Fruit fly (Drosophila melanogaster) whole organism, prepupa: ENCODE data around the gene stv.
A peak's percentile ranks its signal among the peaks of the same experiment; 100 is the strongest.

Experiments
- CG11762 ChIP-seq: fragments of 200-800 bp; sonication (Bioruptor generic); optimal IDR thresholded peaks from 3 replicates; lab custom pipeline; 2016; ENCODE audit warnings: missing biosample characterization, missing genetic modification characterization; ENCODE audit not compliant: insufficient read depth
- CG11902 ChIP-seq: fragments of 200-800 bp; sonication (Bioruptor generic); optimal IDR thresholded peaks from 3 replicates; lab custom pipeline; 2016; ENCODE audit warnings: missing biosample characterization, missing genetic modification characterization
- CG1621 ChIP-seq: fragments of 200-800 bp; sonication (Bioruptor generic); optimal IDR thresholded peaks from 3 replicates; lab custom pipeline; 2018; ENCODE audit warnings: missing biosample characterization, mild to moderate bottlenecking, missing genetic modification characterization
- CG3032 ChIP-seq: fragments of 200-800 bp; optimal IDR thresholded peaks from 2 replicates; lab custom pipeline; 2019; ENCODE audit warnings: missing biosample characterization, mild to moderate bottlenecking, missing genetic modification characterization, moderate library complexity
- CG32006 ChIP-seq: fragments of 200-800 bp; sonication (Bioruptor generic); optimal IDR thresholded peaks from 3 replicates; lab custom pipeline; 2017; ENCODE audit warnings: missing biosample characterization, mild to moderate bottlenecking, missing genetic modification characterization
- CG4318 ChIP-seq: fragments of 200-800 bp; sonication (Bioruptor generic); optimal IDR thresholded peaks from 3 replicates; lab custom pipeline; 2017; ENCODE audit warnings: missing biosample characterization, mild to moderate bottlenecking, missing genetic modification characterization
- CG6792 ChIP-seq: fragments of 200-800 bp; sonication (Bioruptor generic); optimal IDR thresholded peaks from 3 replicates; lab custom pipeline; 2016; ENCODE audit warnings: missing biosample characterization, missing genetic modification characterization
- Hr39 ChIP-seq: fragments of 200-800 bp; sonication (Bioruptor generic); optimal IDR thresholded peaks from 2 replicates; lab custom pipeline; 2016; ENCODE audit warnings: missing biosample characterization, missing genetic modification characterization
- Lpt ChIP-seq: fragments of 200-800 bp; sonication (Bioruptor generic); optimal IDR thresholded peaks from 3 replicates; lab custom pipeline; 2016; ENCODE audit warnings: missing biosample characterization, missing genetic modification characterization
- acj6 ChIP-seq: fragments of 200-800 bp; sonication (Bioruptor generic); optimal IDR thresholded peaks from 3 replicates; lab custom pipeline; 2016; ENCODE audit warnings: missing biosample characterization, missing genetic modification characterization
- dac ChIP-seq: fragments of 200-800 bp; sonication (Bioruptor generic); optimal IDR thresholded peaks from 2 replicates; lab custom pipeline; 2017; ENCODE audit warnings: missing biosample characterization, mild to moderate bottlenecking, missing genetic modification characterization
- vri ChIP-seq: fragments of 200-800 bp; sonication (Bioruptor generic); optimal IDR thresholded peaks from 3 replicates; lab custom pipeline; 2016; ENCODE audit warnings: missing biosample characterization, mild to moderate bottlenecking, missing genetic modification characterization

- TF ChIP-seq CG3032 (tag; lab: Kevin White, UChicago) (peak; percentile 28), dac (GFP tag; lab: Kevin White, UChicago) (peak; percentile 28), acj6 (GFP tag; lab: Kevin White, UChicago) (no peak), vri (GFP tag; lab: Kevin White, UChicago) (no peak), CG6792 (GFP tag; lab: Kevin White, UChicago) (no peak), Hr39 (GFP tag; lab: Kevin White, UChicago) (no peak), CG4318 (GFP tag; lab: Kevin White, UChicago) (no peak), CG11762 (GFP tag; lab: Kevin White, UChicago) (no peak), CG1621 (tag; lab: Kevin White, UChicago) (peak; percentile 44), CG32006 (GFP tag; lab: Kevin White, UChicago) (peak; percentile 61), CG11902 (no peak), Lpt (peak; percentile 47)
Observed at dm6 chr3L:13435170-13435727, 42.1 kb upstream of the stv start, which contains the start of gene CG10713.
